Worm (Caenorhabditis elegans) whole organism, L3 larva: ENCODE data around the gene smc-5.

Source experiments
- fos-1 ChIP-seq: fragments of 150-350 bp; optimal IDR thresholded peaks from 2 replicates; lab custom pipeline; 2014; ENCODE audit warnings: missing biosample characterization, missing genetic modification characterization
- lin-39 ChIP-seq: fragments of 150-350 bp; optimal IDR thresholded peaks from 2 replicates; lab custom pipeline; 2018; ENCODE audit warnings: missing biosample characterization, missing genetic modification reagents, missing genetic modification characterization
- nhr-237 ChIP-seq: fragments of 150-350 bp; optimal IDR thresholded peaks from 2 replicates; lab custom pipeline; 2014; ENCODE audit warnings: missing biosample characterization, missing genetic modification characterization
- nhr-67 ChIP-seq: fragments of 150-350 bp; optimal IDR thresholded peaks from 2 replicates; lab custom pipeline; 2014; ENCODE audit warnings: missing biosample characterization, missing genetic modification characterization
- pha-4 ChIP-seq: fragments of 150-350 bp; optimal IDR thresholded peaks from 2 replicates; lab custom pipeline; 2014; ENCODE audit warnings: missing biosample characterization, missing genetic modification reagents, missing genetic modification characterization

DNA sequence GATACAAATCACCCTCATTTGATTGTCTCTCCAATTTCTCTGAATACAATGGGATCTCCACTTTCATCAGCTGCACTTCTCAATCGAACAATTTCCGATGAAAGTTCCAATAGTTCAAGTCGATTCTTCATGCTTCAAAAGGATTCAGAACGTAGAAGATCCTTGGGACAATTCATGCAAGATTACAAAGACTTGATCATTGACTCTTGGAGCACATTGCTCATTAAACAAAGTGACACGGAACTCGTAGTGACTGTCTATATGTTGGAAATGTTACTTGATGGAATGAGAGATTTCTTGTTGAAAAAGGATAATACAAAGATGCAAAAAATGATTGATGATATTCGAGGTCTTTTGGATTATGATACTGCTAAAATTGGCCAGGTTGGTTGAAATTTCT is 34.0 kb upstream of the smc-5 start:
- no peak for TF ChIP-seq fos-1 (tag; lab: Kevin White, UChicago)
- no peak for TF ChIP-seq lin-39 (tag; lab: Kevin White, UChicago)
- TF ChIP-seq pha-4 (tag; lab: Kevin White, UChicago), result no peak
- TF ChIP-seq nhr-237, result no peak
- no peak for TF ChIP-seq nhr-67 (tag; lab: Kevin White, UChicago)
